Worm (Caenorhabditis elegans): Measurements from ENCODE around the gene R04D3.4.

ce11 chrX:13286533-13286932 lies 2.1 kb downstream of the R04D3.4 start, which contains the start of gene R04D3.2:
- no peak for TF ChIP-seq cog-1 (tag; optimal IDR thresholded peaks at IDR 0.05)
- TF ChIP-seq klf-2 (GFP tag; conservative IDR thresholded peaks at IDR 0.05) = no peak
- TF ChIP-seq T22C8.4 (GFP tag; IDR thresholded peaks at IDR 0.05) = no peak
- no peak for TF ChIP-seq flt-1 (GFP tag; IDR thresholded peaks at IDR 0.05)
- no peak for TF ChIP-seq ztf-29 (GFP tag; IDR thresholded peaks at IDR 0.05)
- no peak for TF ChIP-seq ref-1 (GFP tag; conservative IDR thresholded peaks at IDR 0.05)

Measured in whole organism, midembryonic.